Fruit fly (Drosophila melanogaster) whole organism, embryonic: ENCODE data around the gene mRpS31.

Source experiments
- Abd-B ChIP-seq: fragments of 200-800 bp; sonication (Bioruptor generic); optimal IDR thresholded peaks from 2 replicates; lab custom pipeline; 2018; ENCODE audit warnings: missing biosample characterization, mild to moderate bottlenecking, missing genetic modification characterization, moderate library complexity
- CG10267 ChIP-seq: fragments of 200-800 bp; sonication (Bioruptor generic); optimal IDR thresholded peaks from 2 replicates; lab custom pipeline; 2018; ENCODE audit warnings: missing biosample characterization, mild to moderate bottlenecking, missing genetic modification characterization, moderate library complexity
- CG11093 ChIP-seq: fragments of 200-800 bp; sonication (Bioruptor generic); IDR thresholded peaks from 3 replicates; pipeline ENCODE4 v1.3.6; 2022; ENCODE audit warnings: missing biosample characterization, missing genetic modification characterization
- CG14050 ChIP-seq: fragments of 200-800 bp; sonication (Bioruptor generic); IDR thresholded peaks from 3 replicates; pipeline ENCODE4 v1.3.6; 2022; ENCODE audit warnings: missing biosample characterization, missing genetic modification characterization
- CG15073 ChIP-seq: fragments of 200-800 bp; sonication (Bioruptor generic); optimal IDR thresholded peaks from 2 replicates; lab custom pipeline; 2016; ENCODE audit warnings: missing biosample characterization, missing genetic modification characterization
- CG15269 ChIP-seq: fragments of 200-800 bp; sonication (Bioruptor generic); optimal IDR thresholded peaks from 2 replicates; lab custom pipeline; 2018; ENCODE audit warnings: missing biosample characterization, mild to moderate bottlenecking, missing genetic modification characterization, moderate library complexity
- CG1792 ChIP-seq: fragments of 200-800 bp; sonication (Bioruptor generic); optimal IDR thresholded peaks from 2 replicates; lab custom pipeline; 2016; ENCODE audit warnings: missing biosample characterization, missing genetic modification characterization
- CG2116 ChIP-seq: fragments of 200-800 bp; sonication (Bioruptor generic); optimal IDR thresholded peaks from 3 replicates; lab custom pipeline; 2018; ENCODE audit warnings: missing biosample characterization, mild to moderate bottlenecking, missing genetic modification characterization
- CG2678 ChIP-seq: fragments of 200-800 bp; sonication (Bioruptor generic); optimal IDR thresholded peaks from 3 replicates; lab custom pipeline; 2019; ENCODE audit warnings: missing biosample characterization, mild to moderate bottlenecking, missing genetic modification characterization, moderate library complexity
- CG30403 ChIP-seq: fragments of 200-800 bp; sonication (Bioruptor generic); optimal IDR thresholded peaks from 3 replicates; lab custom pipeline; 2016; ENCODE audit warnings: missing biosample characterization, missing genetic modification characterization
- CG31224 ChIP-seq: fragments of 200-800 bp; sonication (Bioruptor generic); IDR thresholded peaks from 2 replicates; pipeline ENCODE4 v1.3.6; 2022; ENCODE audit warnings: missing biosample characterization, missing genetic modification characterization
- CG32532 ChIP-seq: fragments of 200-800 bp; sonication (Bioruptor generic); IDR thresholded peaks from 2 replicates; pipeline ENCODE4 v1.3.6; 2022; ENCODE audit warnings: missing biosample characterization, missing genetic modification characterization
- CG3847 ChIP-seq: fragments of 200-800 bp; sonication (Bioruptor generic); IDR thresholded peaks from 2 replicates; pipeline ENCODE4 v1.3.6; 2022; ENCODE audit warnings: missing biosample characterization, missing genetic modification characterization
- CG5180 ChIP-seq: fragments of 200-800 bp; sonication (Bioruptor generic); optimal IDR thresholded peaks from 3 replicates; lab custom pipeline; 2017; ENCODE audit warnings: missing biosample characterization, missing genetic modification characterization, mild to moderate bottlenecking, moderate library complexity, missing genetic modification reagents
- CG6689 ChIP-seq: fragments of 200-800 bp; sonication (Bioruptor generic); IDR thresholded peaks from 2 replicates; pipeline ENCODE4 v1.3.6; 2022; ENCODE audit warnings: missing biosample characterization, missing genetic modification characterization
- CG8944 ChIP-seq: fragments of 200-800 bp; sonication (Bioruptor generic); optimal IDR thresholded peaks from 3 replicates; lab custom pipeline; 2016; ENCODE audit warnings: missing biosample characterization, missing genetic modification characterization
- CG9215 ChIP-seq: fragments of 200-800 bp; sonication (Bioruptor generic); IDR thresholded peaks from 2 replicates; pipeline ENCODE4 v1.3.6; 2022; ENCODE audit warnings: missing biosample characterization, missing genetic modification characterization
- CG9932 ChIP-seq: fragments of 200-800 bp; sonication (Bioruptor generic); IDR thresholded peaks from 2 replicates; pipeline ENCODE4 v1.3.6; 2022; ENCODE audit warnings: missing biosample characterization, missing genetic modification characterization
- CHES-1-like ChIP-seq: fragments of 200-800 bp; sonication (Bioruptor generic); optimal IDR thresholded peaks from 2 replicates; lab custom pipeline; 2016; ENCODE audit warnings: missing biosample characterization, missing genetic modification characterization
- CTCF ChIP-seq: fragments of 200-800 bp; sonication (Bioruptor generic); optimal IDR thresholded peaks from 2 replicates; lab custom pipeline; 2017; ENCODE audit warnings: missing biosample characterization, mild to moderate bottlenecking, missing genetic modification characterization, moderate library complexity
- Deaf1 ChIP-seq: fragments of 200-800 bp; optimal IDR thresholded peaks from 3 replicates; lab custom pipeline; 2019; ENCODE audit warnings: missing biosample characterization, mild to moderate bottlenecking, missing genetic modification characterization, moderate library complexity
- Dp ChIP-seq: fragments of 200-800 bp; sonication (Bioruptor generic); optimal IDR thresholded peaks from 2 replicates; lab custom pipeline; 2018; ENCODE audit warnings: missing biosample characterization, mild to moderate bottlenecking, missing genetic modification characterization, moderate library complexity
- Gsc ChIP-seq: fragments of 200-800 bp; sonication (Bioruptor generic); IDR thresholded peaks from 2 replicates; pipeline ENCODE4 v1.3.6; 2022; ENCODE audit warnings: missing biosample characterization, missing genetic modification characterization
- HLHmδ ChIP-seq: fragments of 200-800 bp; sonication (Bioruptor generic); optimal IDR thresholded peaks from 2 replicates; lab custom pipeline; 2018; ENCODE audit warnings: missing biosample characterization, mild to moderate bottlenecking, missing genetic modification characterization, moderate library complexity
- Hr78 ChIP-seq, 2 experiments: fragments of 200-800 bp in 1 of 2; fragments of >200 bp in 1 of 2; sonication (Bioruptor generic) in 1 of 2; optimal IDR thresholded peaks; 2 replicates each; lab custom pipeline; 2017 to 2019; ENCODE audit warnings: missing biosample characterization in 2 of 2, missing genetic modification characterization in 2 of 2, mild to moderate bottlenecking in 1 of 2, moderate library complexity in 1 of 2
- Lhr ChIP-seq: fragments of 200-800 bp; sonication (Bioruptor generic); optimal IDR thresholded peaks from 3 replicates; lab custom pipeline; 2017; ENCODE audit warnings: mild to moderate bottlenecking, missing biosample characterization, missing genetic modification reagents, missing genetic modification characterization
- MBD-R2 ChIP-seq: fragments of 200-800 bp; sonication (Bioruptor generic); IDR thresholded peaks from 2 replicates; pipeline ENCODE4 v1.3.6; 2022; ENCODE audit warnings: missing biosample characterization, missing genetic modification characterization
- MTF-1 ChIP-seq: fragments of 200-800 bp; sonication (Bioruptor generic); optimal IDR thresholded peaks from 2 replicates; lab custom pipeline; 2018; ENCODE audit warnings: missing biosample characterization, mild to moderate bottlenecking, missing genetic modification characterization, borderline replicate concordance
- Myb ChIP-seq: fragments of 200-800 bp; sonication (Bioruptor generic); optimal IDR thresholded peaks from 2 replicates; lab custom pipeline; 2016; ENCODE audit warnings: missing biosample characterization, missing genetic modification characterization
- Sox102F ChIP-seq: fragments of 200-800 bp; sonication (Bioruptor generic); optimal IDR thresholded peaks from 2 replicates; lab custom pipeline; 2018; ENCODE audit warnings: missing biosample characterization, mild to moderate bottlenecking, missing genetic modification characterization, moderate library complexity
- Ssrp ChIP-seq: fragments of 200-800 bp; sonication (Bioruptor generic); optimal IDR thresholded peaks from 2 replicates; lab custom pipeline; 2018; ENCODE audit warnings: missing biosample characterization, mild to moderate bottlenecking, missing genetic modification characterization, moderate library complexity
- bbx ChIP-seq: fragments of 200-800 bp; sonication (Bioruptor generic); IDR thresholded peaks from 2 replicates; pipeline ENCODE4 v1.3.6; 2022; ENCODE audit warnings: missing biosample characterization, missing genetic modification characterization; ENCODE audit not compliant: partially characterized antibody
- bsh ChIP-seq, 2 experiments: fragments of 200-800 bp; sonication (Bioruptor generic); optimal IDR thresholded peaks; 2 replicates each; lab custom pipeline; 2017 to 2018; ENCODE audit warnings: mild to moderate bottlenecking in 2 of 2, missing biosample characterization in 2 of 2, missing genetic modification characterization in 2 of 2, moderate library complexity in 1 of 2
- cg ChIP-seq: fragments of 200-800 bp; sonication (Bioruptor generic); optimal IDR thresholded peaks from 3 replicates; lab custom pipeline; 2019; ENCODE audit warnings: missing biosample characterization, mild to moderate bottlenecking, missing genetic modification characterization, moderate library complexity
- chif ChIP-seq, 2 experiments: fragments of 200-800 bp; sonication (Bioruptor generic); optimal IDR thresholded peaks; 3 replicates each; lab custom pipeline; 2016; ENCODE audit warnings: missing biosample characterization in 2 of 2, missing genetic modification characterization in 2 of 2
- chm ChIP-seq: fragments of 200-800 bp; sonication (Bioruptor generic); IDR thresholded peaks from 2 replicates; pipeline ENCODE4 v1.3.6; 2022; ENCODE audit warnings: missing biosample characterization, missing genetic modification characterization
- crc ChIP-seq: fragments of 200-800 bp; sonication (Bioruptor generic); optimal IDR thresholded peaks from 2 replicates; lab custom pipeline; 2016; ENCODE audit warnings: missing biosample characterization, missing genetic modification characterization
- crol ChIP-seq: fragments of 200-800 bp; sonication (Bioruptor generic); IDR thresholded peaks from 2 replicates; pipeline ENCODE4 v1.3.6; 2022; ENCODE audit warnings: missing biosample characterization, missing genetic modification characterization
- da ChIP-seq: fragments of 200-800 bp; sonication (Bioruptor generic); optimal IDR thresholded peaks from 2 replicates; lab custom pipeline; 2016; ENCODE audit warnings: missing biosample characterization, missing genetic modification characterization
- emc ChIP-seq: fragments of 200-800 bp; sonication (Bioruptor generic); optimal IDR thresholded peaks from 2 replicates; lab custom pipeline; 2016; ENCODE audit warnings: missing biosample characterization, missing genetic modification characterization
- gce ChIP-seq: fragments of 200-800 bp; sonication (Bioruptor generic); IDR thresholded peaks from 3 replicates; pipeline ENCODE4 v1.3.6; 2022; ENCODE audit warnings: missing biosample characterization, missing genetic modification characterization
- jigr1 ChIP-seq: fragments of 200-800 bp; sonication (Bioruptor generic); IDR thresholded peaks from 3 replicates; pipeline ENCODE4 v1.3.6; 2022; ENCODE audit warnings: missing biosample characterization, missing genetic modification characterization
- jing ChIP-seq: fragments of 200-800 bp; sonication (Bioruptor generic); optimal IDR thresholded peaks from 2 replicates; lab custom pipeline; 2018; ENCODE audit warnings: missing biosample characterization, mild to moderate bottlenecking, missing genetic modification characterization
- ken ChIP-seq: fragments of 200-800 bp; sonication (Bioruptor generic); IDR thresholded peaks from 3 replicates; pipeline ENCODE4 v1.3.6; 2022; ENCODE audit warnings: missing biosample characterization, missing genetic modification characterization
- nau ChIP-seq: fragments of 200-800 bp; sonication (Bioruptor generic); optimal IDR thresholded peaks from 3 replicates; lab custom pipeline; 2017; ENCODE audit warnings: missing biosample characterization, mild to moderate bottlenecking, missing genetic modification characterization, missing genetic modification reagents
- odd ChIP-seq: fragments of 200-800 bp; sonication (Bioruptor generic); optimal IDR thresholded peaks from 2 replicates; lab custom pipeline; 2017; ENCODE audit warnings: missing biosample characterization, mild to moderate bottlenecking, missing genetic modification characterization
- onecut ChIP-seq: fragments of 200-800 bp; sonication (Bioruptor generic); IDR thresholded peaks from 2 replicates; pipeline ENCODE4 v1.3.6; 2022; ENCODE audit warnings: missing biosample characterization, missing genetic modification characterization
- pho ChIP-seq: fragments of 200-800 bp; sonication (Bioruptor generic); optimal IDR thresholded peaks from 2 replicates; lab custom pipeline; 2016; ENCODE audit warnings: missing biosample characterization, missing genetic modification characterization
- pros ChIP-seq: fragments of 200-800 bp; sonication (Bioruptor generic); optimal IDR thresholded peaks from 3 replicates; lab custom pipeline; 2019; ENCODE audit warnings: missing biosample characterization, mild to moderate bottlenecking, missing genetic modification characterization, moderate library complexity
- sna ChIP-seq: fragments of 200-800 bp; sonication (Bioruptor generic); IDR thresholded peaks from 2 replicates; pipeline ENCODE4 v1.3.6; 2022; ENCODE audit warnings: missing biosample characterization, missing genetic modification characterization; ENCODE audit not compliant: partially characterized antibody
- tx ChIP-seq: fragments of 200-800 bp; sonication (Bioruptor generic); optimal IDR thresholded peaks from 2 replicates; lab custom pipeline; 2016; ENCODE audit warnings: missing biosample characterization, missing genetic modification characterization

Gene mRpS31

DNA sequence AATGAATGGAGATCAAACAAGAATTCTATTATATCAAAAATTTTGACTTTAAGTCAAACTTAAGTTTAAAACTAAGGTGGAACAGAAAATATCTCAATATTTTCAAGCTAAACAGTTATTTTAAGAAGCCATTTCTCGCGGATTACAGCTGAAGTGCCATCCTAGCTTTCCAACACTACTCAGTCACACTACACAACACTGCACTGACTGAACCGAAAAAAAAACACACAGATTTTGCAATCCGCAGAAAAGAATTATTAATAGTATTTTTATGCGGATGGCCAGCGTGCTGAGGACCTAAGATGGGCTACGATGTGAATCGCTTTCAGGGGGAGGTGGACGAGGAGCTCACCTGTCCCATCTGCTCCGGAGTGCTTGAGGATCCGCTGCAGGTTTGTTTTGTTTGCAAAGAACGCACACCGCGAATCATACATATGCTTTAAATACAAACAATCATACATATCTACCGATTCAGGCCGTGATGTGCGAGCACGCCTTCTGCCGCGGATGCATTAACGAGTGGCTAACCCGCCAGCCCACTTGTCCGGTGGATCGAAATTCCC lies 48.5 kb upstream of the mRpS31 start, which contains the start of gene elgi (continued):
- no peak for TF ChIP-seq pros (GFP tag; lab: Kevin White, UChicago)
- peak; percentile 67 for TF ChIP-seq pho (GFP tag; lab: Kevin White, UChicago)
- TF ChIP-seq da (GFP tag; lab: Kevin White, UChicago) = no peak
- TF ChIP-seq CG9215 (GFP tag; lab: Robert Waterston, UW) = no peak
- peak; percentile 15 for TF ChIP-seq tx (GFP tag; lab: Kevin White, UChicago)
- TF ChIP-seq Sox102F = no peak
- TF ChIP-seq sna (GFP tag; lab: Robert Waterston, UW) = no peak
- no peak for TF ChIP-seq odd (GFP tag; lab: Kevin White, UChicago)
- TF ChIP-seq CG2678 = no peak
- TF ChIP-seq CHES-1-like (GFP tag; lab: Kevin White, UChicago) = peak; percentile 71
- peak; percentile 95 for TF ChIP-seq CG10267 (tag; lab: Kevin White, UChicago)
- TF ChIP-seq bbx (GFP tag; lab: Robert Waterston, UW) = peak; percentile 49
- no peak for TF ChIP-seq Lhr (GFP tag; lab: Kevin White, UChicago)
- TF ChIP-seq onecut = no peak
- TF ChIP-seq jing = no peak
- TF ChIP-seq emc (GFP tag; lab: Kevin White, UChicago) = no peak
- TF ChIP-seq CG11093 (GFP tag; lab: Robert Waterston, UW) = no peak
- no peak for TF ChIP-seq crc (GFP tag; lab: Kevin White, UChicago)
- no peak for TF ChIP-seq Deaf1 (tag; lab: Kevin White, UChicago)
- peak; percentile 64 for TF ChIP-seq CG1792 (GFP tag; lab: Kevin White, UChicago)
- TF ChIP-seq CG32532 (GFP tag; lab: Robert Waterston, UW) = peak; percentile 58; the same call in 1 of the 2 replicates
- peak; percentile 16 for TF ChIP-seq CG5180 (GFP tag; lab: Kevin White, UChicago)
- TF ChIP-seq Ssrp = no peak
- TF ChIP-seq HLHmδ (GFP tag; lab: Kevin White, UChicago) = no peak
- TF ChIP-seq CG6689 (GFP tag; lab: Robert Waterston, UW) = peak; percentile 28; the same call in 1 of the 2 replicates
- peak; percentile 77 for TF ChIP-seq CG3847 (GFP tag; lab: Robert Waterston, UW)
- TF ChIP-seq cg (GFP tag; lab: Kevin White, UChicago) = no peak
- TF ChIP-seq Gsc (GFP tag; lab: Robert Waterston, UW) = no peak
- peak; percentile 74; the same call in 2 of the 3 replicates for TF ChIP-seq ken
- no peak for TF ChIP-seq Abd-B (GFP tag; lab: Kevin White, UChicago)
- no peak for TF ChIP-seq CG31224 (GFP tag; lab: Robert Waterston, UW)
- peak; percentile 76 for TF ChIP-seq CG30403 (GFP tag; lab: Kevin White, UChicago)
- no peak for TF ChIP-seq nau (GFP tag; lab: Kevin White, UChicago)
- TF ChIP-seq CG2116 (GFP tag; lab: Kevin White, UChicago) = peak; percentile 23
- TF ChIP-seq CG14050 = no peak
- no peak for TF ChIP-seq MTF-1 (GFP tag; lab: Kevin White, UChicago)
- no peak for TF ChIP-seq CTCF (GFP tag; lab: Kevin White, UChicago)
- TF ChIP-seq chm = 0 out of 2 replicates have a peak, but pooled peaks have one; percentile 5
- TF ChIP-seq crol = no peak
- TF ChIP-seq chif (GFP tag; optimal IDR thresholded peaks at IDR 0.05; lab: Kevin White, UChicago) = peak; percentile 35 to 63
- TF ChIP-seq bsh (GFP tag; optimal IDR thresholded peaks at IDR 0.05; lab: Kevin White, UChicago) = peak in 1 of 2 experiments; percentile 1
- TF ChIP-seq CG15073 (GFP tag; lab: Kevin White, UChicago) = no peak
- peak; percentile 62 for TF ChIP-seq Myb
- TF ChIP-seq Dp (GFP tag; lab: Kevin White, UChicago) = peak; percentile 8
- no peak for TF ChIP-seq Hr78 (GFP tag; optimal IDR thresholded peaks at IDR 0.05; lab: Kevin White, UChicago)
- TF ChIP-seq CG9932 (GFP tag; lab: Robert Waterston, UW) = peak; percentile 82
- no peak for TF ChIP-seq jigr1 (GFP tag; lab: Robert Waterston, UW)
- no peak for TF ChIP-seq CG15269
- peak; percentile 38 for TF ChIP-seq CG8944 (GFP tag; lab: Kevin White, UChicago)
- TF ChIP-seq gce (GFP tag; lab: Robert Waterston, UW) = no peak
- peak; percentile 96 for TF ChIP-seq MBD-R2 (GFP tag; lab: Robert Waterston, UW)
